Worm (Caenorhabditis elegans) whole organism, dauer: ENCODE results near the gene rgs-5.

Experiments
- unc-62 ChIP-seq: sonication (generic microtip); optimal IDR thresholded peaks from 2 replicates; lab custom pipeline; 2017; ENCODE audit warnings: missing biosample characterization, missing genetic modification reagents, missing genetic modification characterization

Gene rgs-5

DNA sequence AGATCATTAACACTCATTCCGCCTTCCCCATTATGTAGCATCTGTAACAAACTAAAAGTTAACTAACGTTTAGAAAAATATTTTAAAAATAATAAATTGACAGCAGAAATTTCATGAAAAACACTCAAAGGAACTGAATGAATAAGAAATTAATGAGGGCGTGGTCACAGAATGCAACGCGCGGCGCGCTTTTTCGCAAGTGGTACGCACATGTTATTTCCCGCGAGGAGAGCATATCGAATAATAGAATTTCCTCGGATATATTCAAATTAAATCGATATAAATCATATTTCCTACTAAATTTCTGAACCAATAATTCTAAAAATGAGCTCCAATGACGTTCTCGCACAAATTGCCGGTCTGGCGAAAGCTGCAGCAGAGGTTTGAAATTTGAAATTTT is 5.7 kb upstream of the rgs-5 start, which contains the start of the genes abi-1 and arle-14:
Gene abi-1 (minus strand): TSS at position 51 of the 400 bp plus-strand sequence.
Gene arle-14 (plus strand): TSS at position 217 of the 400 bp plus-strand sequence.
- no peak for TF ChIP-seq unc-62

DNA sequence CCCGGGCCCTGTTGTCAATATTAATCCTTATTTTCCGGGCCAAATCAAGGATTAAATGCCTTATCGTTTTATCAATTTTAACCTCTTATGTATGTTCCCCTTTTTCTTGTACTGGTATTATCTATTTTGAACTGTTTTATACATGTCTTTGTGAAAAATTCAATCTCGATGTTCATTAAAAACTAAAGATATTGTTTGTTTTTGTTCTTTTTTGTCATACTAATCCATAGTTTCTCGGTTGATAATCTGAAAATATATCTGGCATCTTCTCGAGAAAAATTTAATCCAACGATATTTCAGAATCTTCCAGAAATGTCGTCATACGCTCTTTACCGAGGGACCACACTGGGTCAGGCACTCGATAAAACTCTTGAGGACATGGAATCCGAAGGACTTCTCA is 4.6 kb upstream of the rgs-5 start, which contains the start of gene B0336.13:
Gene B0336.13 (plus strand): TSS at position 301 of the 400 bp plus-strand sequence.
- TF ChIP-seq unc-62 = no peak

DNA sequence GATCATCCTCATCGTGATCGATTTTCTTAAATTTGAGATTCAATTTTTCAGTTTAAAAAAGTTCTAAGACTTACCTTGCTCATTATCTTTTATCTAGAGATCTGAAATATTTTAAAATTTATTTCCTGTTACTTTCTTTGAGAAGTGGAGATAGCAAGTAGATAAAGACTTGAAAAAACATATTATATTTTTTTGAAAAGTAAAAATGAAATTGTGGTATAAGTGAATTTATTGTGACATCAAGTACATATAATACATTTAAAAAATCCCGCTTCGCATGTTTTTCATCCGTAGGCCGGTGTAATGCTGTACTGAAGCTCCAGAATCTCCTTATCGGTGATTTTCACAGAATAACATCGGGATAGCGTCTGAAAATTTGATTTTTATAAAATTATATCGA is 1.1 kb upstream of the rgs-5 start, which contains the start of gene B0336.7:
Gene B0336.7 (minus strand): TSS at position 101 of the 400 bp plus-strand sequence.
- TF ChIP-seq unc-62 = no peak

DNA sequence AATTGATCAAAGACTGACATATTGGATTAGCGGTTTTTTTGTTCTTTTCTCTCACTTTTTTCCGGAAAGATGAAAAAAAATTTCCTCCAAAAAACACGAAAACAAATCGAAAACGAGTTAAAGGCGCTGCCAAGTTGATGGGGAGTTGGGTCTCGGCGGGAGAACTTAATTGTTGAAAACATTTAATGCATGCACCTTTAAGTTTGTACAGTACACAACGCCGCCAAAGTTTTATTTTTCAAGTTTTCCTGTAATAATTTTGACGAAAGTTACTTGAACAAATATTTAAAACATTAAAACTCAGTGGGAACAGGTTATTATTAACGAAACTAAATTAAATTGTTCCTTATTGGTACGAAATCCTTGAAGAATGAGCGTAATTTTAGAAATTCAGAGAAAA is 3.1 kb downstream of the rgs-5 start:
- no peak for TF ChIP-seq unc-62

DNA sequence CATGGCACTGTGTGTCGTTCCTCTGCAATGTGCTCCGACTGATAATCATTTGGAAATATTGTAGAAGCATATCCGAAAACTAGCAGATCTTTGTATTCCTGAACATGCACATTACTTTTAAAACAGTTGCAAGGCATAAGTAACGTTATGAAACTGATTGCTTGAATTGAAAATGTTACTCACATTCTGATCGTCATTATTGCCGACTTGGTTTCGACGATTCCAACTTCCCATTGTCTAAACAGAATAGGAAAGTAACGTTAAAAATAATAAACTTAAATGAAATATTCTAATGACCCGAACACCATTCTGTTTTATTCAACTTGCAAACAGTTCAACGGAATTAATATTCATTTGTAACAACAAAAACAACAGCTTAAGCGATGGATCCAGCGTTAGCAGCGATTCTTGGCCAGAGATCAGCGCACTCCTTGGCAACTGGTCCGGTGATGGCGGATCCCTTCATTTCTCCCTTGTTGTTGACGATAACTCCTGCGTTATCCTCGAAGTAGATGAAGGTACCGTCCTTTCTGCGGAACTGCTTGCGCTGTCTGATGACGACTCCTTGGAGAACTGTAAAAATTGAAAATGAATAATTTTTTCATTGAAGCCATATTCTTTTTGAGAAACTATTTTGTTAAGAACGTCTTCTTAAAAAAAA is 7.0 kb downstream of the rgs-5 start, which contains the start of gene swp-1:
Gene swp-1 (minus strand): TSS at position 298 of the 661 bp plus-strand sequence.
- no peak for TF ChIP-seq unc-62

DNA sequence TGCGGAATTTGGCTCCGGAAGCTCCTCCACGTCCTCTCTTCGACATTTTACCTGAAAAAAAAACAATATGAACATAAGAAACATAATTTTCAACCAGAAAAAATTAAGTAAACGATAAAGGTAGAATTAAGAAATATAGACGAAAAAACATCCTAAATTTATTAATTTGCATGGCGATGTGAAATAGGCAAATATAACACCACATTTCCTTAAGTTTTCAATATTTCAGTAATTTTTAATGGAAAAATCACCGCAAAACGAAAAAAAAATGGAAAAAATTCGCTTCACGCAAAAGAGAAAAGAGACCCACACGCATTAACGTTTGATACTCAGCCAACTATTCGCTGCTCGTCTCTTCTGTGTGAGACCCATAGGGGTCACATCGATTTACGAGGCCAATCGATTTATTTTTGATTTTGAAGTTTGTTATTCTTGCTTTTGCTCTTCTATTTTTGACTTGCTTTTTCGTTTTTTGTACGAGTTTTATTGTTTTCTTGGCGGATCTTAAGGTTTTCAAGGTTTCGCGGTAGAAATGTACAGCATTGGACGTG is 7.8 kb downstream of the rgs-5 start, which contains the start of gene rpl-23:
Gene rpl-23 (minus strand): TSS at position 51 of the 551 bp plus-strand sequence.
- no peak for TF ChIP-seq unc-62

DNA sequence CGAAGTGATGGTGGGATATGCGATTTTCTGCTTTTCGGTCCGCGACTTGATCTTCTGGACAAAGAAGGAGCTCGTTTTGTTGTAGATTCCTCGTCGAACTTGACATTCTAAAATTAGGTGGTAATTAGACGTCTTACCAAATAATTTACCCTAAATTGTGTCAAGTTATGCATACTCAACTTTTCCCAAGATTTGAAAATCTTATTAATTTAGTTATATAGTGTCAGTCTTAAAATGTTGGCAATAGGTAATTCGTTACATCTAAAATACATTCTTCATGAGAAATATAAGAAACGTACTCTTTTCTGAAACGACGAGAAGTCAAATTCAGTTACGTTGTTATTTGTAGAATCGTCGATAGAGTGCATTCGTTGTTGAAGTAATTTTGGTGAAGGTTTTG is 9.2 kb downstream of the rgs-5 start:
- no peak for TF ChIP-seq unc-62

DNA sequence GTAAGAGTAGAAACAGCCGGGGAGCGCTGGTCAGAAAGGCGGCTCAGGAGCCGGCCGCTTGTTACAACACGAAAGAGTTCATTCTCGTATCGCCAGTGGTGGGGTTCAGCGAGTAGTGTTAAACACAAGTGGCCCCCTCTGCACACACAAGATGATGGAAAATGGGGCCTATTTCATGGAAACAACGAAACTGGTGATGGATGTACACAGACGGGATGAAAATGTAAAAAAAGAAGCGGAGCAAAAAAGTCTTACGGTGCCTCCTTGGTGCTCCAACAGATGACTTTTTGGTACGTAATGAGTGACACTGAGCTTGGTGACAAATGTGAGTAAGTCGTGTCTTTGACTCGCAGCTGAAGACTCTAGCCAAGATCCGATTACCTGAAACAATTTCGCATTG is 9.7 kb downstream of the rgs-5 start:
- no peak for TF ChIP-seq unc-62

DNA sequence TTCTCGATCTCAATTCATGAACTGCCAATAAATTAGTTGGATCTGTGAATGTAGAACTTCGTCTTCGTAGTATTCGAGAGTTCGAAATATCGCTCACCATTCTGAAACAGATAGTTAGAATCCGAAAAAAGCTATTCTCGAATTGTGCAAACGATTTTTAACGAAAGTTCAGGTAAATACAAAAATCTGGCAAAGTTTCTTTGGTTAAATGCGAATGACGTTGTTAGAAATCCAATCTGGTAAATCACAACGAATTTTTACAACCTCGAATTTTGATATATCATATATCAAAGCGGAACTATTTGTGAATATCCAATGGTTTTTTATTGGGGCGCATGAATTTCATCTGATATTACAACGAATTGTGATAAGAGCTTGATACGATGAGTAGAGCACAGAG is 10.9 kb downstream of the rgs-5 start, which contains the start of gene hpo-28:
Gene hpo-28 (minus strand): TSS at position 101 of the 400 bp plus-strand sequence.
- no peak for TF ChIP-seq unc-62

DNA sequence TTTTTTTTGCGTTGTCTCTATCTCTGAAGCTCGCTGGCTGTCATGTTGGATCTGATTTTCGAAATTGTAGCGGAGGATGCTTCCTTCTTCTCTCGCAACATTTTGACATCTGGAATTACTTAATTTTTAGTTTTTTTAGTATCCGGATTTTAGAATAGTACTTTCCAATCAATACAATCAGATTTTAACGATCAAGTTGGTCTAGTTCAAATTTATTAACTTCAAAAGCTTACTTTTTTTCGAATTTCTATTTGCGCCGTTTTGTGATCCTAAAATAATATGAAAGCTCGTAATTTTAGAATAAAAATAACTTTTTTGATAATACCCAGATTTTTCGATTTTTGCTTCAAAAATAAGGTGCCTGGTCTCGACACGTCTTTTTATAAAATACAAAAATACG is 11.7 kb downstream of the rgs-5 start, which contains the start of gene B0336.12:
Gene B0336.12 (minus strand): TSS at position 101 of the 400 bp plus-strand sequence.
- no peak for TF ChIP-seq unc-62

DNA sequence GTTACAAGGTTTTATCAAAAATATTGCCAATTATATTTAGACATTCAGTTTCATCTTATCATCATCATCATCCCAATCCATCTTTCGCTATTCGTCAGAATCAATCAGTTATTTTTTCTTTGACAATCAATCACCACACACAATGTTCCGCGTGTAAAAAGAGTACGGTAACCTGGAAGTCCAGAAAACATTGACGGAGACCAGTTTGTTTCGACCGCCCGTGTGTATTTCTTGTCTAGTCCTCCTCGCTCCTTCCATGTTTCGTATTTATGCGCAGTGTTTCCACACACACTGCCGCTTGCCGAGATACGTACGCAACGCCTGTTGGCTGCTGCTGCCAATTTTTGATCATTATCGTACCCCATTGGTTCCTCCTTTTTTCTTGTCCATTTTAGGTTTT is 12.3 kb downstream of the rgs-5 start:
- no peak for TF ChIP-seq unc-62

DNA sequence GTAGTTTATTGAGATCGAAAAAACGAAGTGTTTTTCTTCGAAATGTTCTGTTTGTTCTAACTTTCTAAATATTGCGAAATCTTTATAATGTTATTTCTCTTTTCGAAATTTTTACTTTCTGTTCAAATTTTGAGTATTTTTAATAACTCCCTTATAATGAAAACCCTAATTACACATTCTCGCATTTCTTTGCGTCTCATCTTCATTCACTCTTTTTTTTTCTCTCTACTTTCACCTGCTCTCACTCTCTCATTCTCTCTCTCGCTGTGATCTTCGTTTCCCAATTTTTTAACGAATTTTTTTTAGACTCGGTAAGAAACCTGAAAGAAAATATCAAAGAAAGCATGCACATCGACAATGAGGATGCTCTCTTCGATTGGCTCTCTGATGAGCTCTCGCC is 12.9 kb downstream of the rgs-5 start, which contains the start of gene rbm-26:
Gene rbm-26 (plus strand): TSS at position 301 of the 400 bp plus-strand sequence.
- no peak for TF ChIP-seq unc-62

DNA sequence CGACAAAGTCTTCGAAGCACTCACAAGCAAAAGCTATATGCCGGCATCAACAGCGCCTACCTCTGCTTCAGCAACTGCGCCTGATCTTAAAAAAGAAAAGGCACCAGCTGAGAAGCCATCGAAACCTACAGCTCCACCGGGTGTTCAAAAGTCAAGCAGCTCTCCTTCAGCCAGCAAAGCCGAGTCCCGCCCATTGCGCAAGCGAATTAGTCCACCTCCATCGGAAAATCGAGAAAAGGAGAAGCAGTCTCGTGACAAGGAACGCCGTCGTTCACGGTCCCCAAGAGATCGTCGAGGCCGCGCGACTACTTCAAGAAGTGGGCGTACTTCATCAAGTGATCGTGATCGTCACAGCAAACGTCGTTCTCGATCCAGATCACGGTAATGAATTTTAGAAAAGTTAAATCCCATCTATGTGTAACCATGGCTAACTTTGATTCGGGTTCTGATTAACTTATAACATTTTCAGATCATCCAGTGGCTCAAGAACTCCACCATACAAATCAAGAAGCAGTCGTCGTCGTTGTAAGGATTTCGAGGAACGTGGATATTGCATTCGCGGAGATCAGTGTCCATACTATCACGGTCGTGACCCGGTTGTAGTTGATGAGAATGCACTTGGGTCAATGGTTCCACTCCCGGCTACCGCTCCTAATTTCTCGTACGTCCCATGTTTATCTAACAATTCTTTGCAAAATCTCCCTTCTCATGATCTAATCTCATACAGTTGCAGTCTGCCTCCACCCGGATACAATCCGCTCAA is 13.7 kb downstream of the rgs-5 start:
- TF ChIP-seq unc-62 = no peak

DNA sequence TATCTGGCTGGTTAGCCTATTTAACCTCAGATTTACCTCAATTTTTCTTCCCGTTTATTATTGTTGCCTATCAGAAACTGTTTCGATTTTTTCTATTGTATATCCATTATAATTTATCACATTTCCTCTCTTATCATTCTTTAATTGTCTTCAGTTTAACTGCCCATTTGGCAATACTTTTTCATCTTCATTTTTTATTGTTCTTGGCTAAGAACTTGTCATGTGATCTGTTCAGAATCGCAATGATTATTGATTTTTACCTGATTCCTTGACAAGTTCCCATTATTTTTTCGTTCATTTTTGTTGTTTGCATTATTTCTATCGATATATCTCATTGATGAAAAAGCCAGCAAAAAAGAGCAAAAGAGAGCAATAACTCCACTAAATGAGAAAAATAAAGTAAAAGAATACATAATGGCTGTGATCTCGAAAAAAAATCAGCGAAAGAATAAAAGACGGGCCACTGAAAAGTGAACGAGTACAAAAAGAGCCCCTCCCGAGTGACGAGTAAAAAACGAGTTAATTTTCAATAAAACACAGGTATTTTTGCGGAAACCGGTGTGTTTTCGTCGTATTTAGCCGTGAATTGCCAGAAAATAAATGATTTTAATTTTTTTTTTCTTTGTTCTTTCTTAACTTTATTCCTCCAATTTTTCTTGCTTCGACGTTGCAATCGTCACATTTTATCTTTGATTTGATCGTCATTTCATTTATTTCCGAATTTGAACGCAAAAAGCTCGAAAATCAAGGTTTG is 16.1 kb downstream of the rgs-5 start, which contains the start of gene arf-1:
Gene arf-1 (plus strand): TSS at position 657 of the 754 bp plus-strand sequence.
- TF ChIP-seq unc-62 = no peak

DNA sequence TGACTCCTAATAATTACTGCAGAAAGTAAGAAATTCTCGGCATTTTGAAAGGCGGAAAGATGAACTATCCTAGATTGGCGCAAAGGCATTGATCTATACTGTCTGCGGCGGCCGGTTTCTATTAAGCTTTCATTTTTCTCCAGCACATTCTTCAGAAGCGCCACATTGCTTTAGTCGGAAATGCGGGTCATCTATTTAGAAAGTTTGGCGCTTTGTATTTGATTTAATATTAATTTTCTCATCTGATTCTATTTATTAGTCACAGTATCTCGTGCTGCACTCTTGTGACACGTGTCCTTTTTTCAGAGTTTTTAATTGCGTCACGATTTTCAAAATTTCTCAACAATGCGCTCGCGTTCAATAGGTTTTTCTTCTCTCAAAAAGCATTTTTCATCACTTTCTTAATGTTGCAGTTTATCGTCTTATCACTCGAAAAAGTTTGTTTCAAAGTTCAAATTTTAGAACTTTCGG is 16.7 kb downstream of the rgs-5 start:
- TF ChIP-seq unc-62 = no peak

DNA sequence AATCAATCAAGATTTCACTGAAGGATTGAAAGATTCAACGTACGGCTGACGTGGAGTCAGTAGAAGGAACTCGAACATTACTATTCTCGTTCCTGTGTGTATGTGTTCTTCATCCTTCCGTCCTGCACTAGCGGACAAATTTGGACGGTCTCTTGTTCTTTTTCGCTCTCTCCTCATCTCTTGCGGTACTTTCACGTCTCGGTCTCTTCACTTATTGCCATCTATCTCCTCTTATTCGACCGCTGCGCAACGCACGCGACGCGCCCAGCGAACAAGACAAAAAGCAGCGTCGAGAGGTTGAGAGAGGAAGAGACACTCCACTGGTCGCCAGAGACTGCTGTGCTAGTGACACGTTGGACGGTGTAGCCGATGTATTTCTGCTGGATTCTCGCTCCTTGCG is 17.1 kb downstream of the rgs-5 start:
- no peak for TF ChIP-seq unc-62
